Worm (Caenorhabditis elegans) whole organism, midembryonic: ENCODE data around the gene T13F2.6.

Experiments
- flt-1 ChIP-seq: fragments of 200-800 bp; sonication (Bioruptor generic); IDR thresholded peaks from 2 replicates; pipeline ENCODE4 v1.3.6; 2022; ENCODE audit warnings: missing genetic modification characterization, missing compliant biosample characterization
- med-1 ChIP-seq: sonication (generic microtip); optimal IDR thresholded peaks from 2 replicates; lab custom pipeline; 2017; ENCODE audit warnings: missing genetic modification characterization, mild to moderate bottlenecking, missing compliant biosample characterization, antibody characterized with exemption, missing genetic modification reagents; ENCODE audit not compliant: insufficient read depth
- ztf-23 ChIP-seq: fragments of 200-800 bp; sonication (Bioruptor generic); IDR thresholded peaks from 2 replicates; pipeline ENCODE4 v1.3.6; 2022; ENCODE audit warnings: missing genetic modification reagents, missing genetic modification characterization, missing compliant biosample characterization

DNA sequence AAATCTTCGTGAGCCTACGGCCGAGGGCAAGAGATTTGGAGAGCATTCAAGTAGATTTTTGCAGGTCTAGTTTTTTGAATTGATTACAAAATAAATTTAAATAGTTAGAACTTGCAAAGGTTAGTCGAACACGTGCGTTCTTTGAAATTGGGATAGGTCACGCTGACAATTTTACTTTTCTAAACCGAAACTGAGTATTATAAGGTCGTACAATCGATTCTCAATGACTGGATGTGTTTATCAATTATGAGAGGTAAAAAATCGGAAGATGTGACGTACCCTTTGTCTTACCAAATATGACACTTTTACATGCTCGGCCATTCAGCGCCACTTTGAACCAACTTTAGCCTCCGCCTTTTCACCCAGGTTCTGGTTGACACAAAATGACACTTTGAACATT is 31.4 kb upstream of the T13F2.6 start, which contains the start of gene C28D4.5:
- no peak for TF ChIP-seq med-1 (GFP tag; lab: Kevin White, UChicago)
- no peak for TF ChIP-seq ztf-23 (GFP tag; lab: Robert Waterston, UW)
- TF ChIP-seq flt-1 (GFP tag; lab: Robert Waterston, UW), result no peak
